Worm (Caenorhabditis elegans) whole organism, L3 larva: Measurements from ENCODE around the gene lgc-53.

Source experiments
- aly-2 ChIP-seq: fragments of 150-350 bp; optimal IDR thresholded peaks from 2 replicates; lab custom pipeline; 2014; ENCODE audit warnings: missing biosample characterization, missing genetic modification characterization
- ama-1 ChIP-seq: fragments of 150-350 bp; optimal IDR thresholded peaks from 2 replicates; lab custom pipeline; 2018
- egl-27 ChIP-seq: sonication (generic microtip); optimal IDR thresholded peaks from 4 replicates; lab custom pipeline; 2017; ENCODE audit warnings: missing biosample characterization, missing genetic modification reagents, missing genetic modification characterization
- fkh-10 ChIP-seq: sonication (generic microtip); optimal IDR thresholded peaks from 2 replicates; lab custom pipeline; 2017; ENCODE audit warnings: missing biosample characterization, missing genetic modification reagents, missing genetic modification characterization
- lin-15B ChIP-seq: fragments of 150-350 bp; optimal IDR thresholded peaks from 2 replicates; lab custom pipeline; 2014; ENCODE audit warnings: missing biosample characterization, missing genetic modification characterization
- nfya-1 ChIP-seq: sonication (generic microtip); optimal IDR thresholded peaks from 2 replicates; lab custom pipeline; 2017; ENCODE audit warnings: missing genetic modification characterization, mild to moderate bottlenecking, missing compliant biosample characterization, antibody characterized with exemption, moderate library complexity; ENCODE audit not compliant: insufficient read depth
- nhr-237 ChIP-seq: fragments of 150-350 bp; optimal IDR thresholded peaks from 2 replicates; lab custom pipeline; 2014; ENCODE audit warnings: missing biosample characterization, missing genetic modification characterization
- nhr-28 ChIP-seq: fragments of 150-350 bp; optimal IDR thresholded peaks from 2 replicates; lab custom pipeline; 2014; ENCODE audit warnings: missing biosample characterization, missing genetic modification characterization
- nhr-67 ChIP-seq: fragments of 150-350 bp; optimal IDR thresholded peaks from 2 replicates; lab custom pipeline; 2014; ENCODE audit warnings: missing biosample characterization, missing genetic modification characterization
- nhr-76 ChIP-seq: fragments of 150-350 bp; sonication (generic microtip); optimal IDR thresholded peaks from 5 replicates; lab custom pipeline; 2014; ENCODE audit warnings: missing biosample characterization, missing genetic modification characterization
- pha-4 ChIP-seq: fragments of 150-350 bp; optimal IDR thresholded peaks from 2 replicates; lab custom pipeline; 2014; ENCODE audit warnings: missing biosample characterization, missing genetic modification reagents, missing genetic modification characterization
- skn-1 ChIP-seq: fragments of 150-350 bp; optimal IDR thresholded peaks from 2 replicates; lab custom pipeline; 2014; ENCODE audit warnings: missing biosample characterization, missing genetic modification characterization
- unc-62 ChIP-seq: fragments of 150-350 bp; sonication (generic microtip); optimal IDR thresholded peaks from 4 replicates; lab custom pipeline; 2014; ENCODE audit warnings: missing biosample characterization, missing genetic modification reagents, missing genetic modification characterization
- ztf-11 ChIP-seq: fragments of 150-350 bp; optimal IDR thresholded peaks from 2 replicates; lab custom pipeline; 2014; ENCODE audit warnings: missing biosample characterization, missing genetic modification characterization

DNA sequence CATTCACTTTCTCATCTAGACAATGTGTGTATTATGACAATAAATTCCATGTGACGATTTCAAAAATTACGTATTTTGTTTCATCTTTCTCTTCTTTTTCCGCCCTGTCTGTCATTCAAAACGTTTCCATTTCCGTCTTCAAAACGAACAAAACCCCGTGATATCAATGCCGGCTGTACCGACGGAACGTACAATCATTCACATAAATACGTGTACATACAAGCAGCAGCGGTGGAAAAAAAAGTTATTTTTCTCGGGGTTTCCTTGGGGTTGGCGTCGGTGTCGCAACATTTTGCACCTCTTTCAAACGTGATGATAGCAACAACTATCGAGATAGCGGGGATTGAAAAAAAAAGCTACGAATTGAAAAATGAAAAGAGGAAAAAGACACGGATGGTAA lies 13.5 kb downstream of the lgc-53 start:
- TF ChIP-seq ztf-11 (tag; lab: Kevin White, UChicago) (no peak), pha-4 (tag; lab: Kevin White, UChicago) (peak; percentile 38), ama-1 (lab: Kevin White, UChicago) (no peak), aly-2 (tag; lab: Kevin White, UChicago) (no peak), nhr-67 (tag; lab: Kevin White, UChicago) (no peak), egl-27 (no peak), fkh-10 (GFP tag; lab: Kevin White, UChicago) (no peak), skn-1 (tag; lab: Kevin White, UChicago) (no peak), unc-62 (GFP tag; lab: Kevin White, UChicago) (no peak), lin-15B (tag; lab: Kevin White, UChicago) (no peak), nhr-28 (tag; lab: Kevin White, UChicago) (no peak), nhr-76 (tag; lab: Kevin White, UChicago) (no peak), nfya-1 (tag; lab: Kevin White, UChicago) (no peak), nhr-237 (tag; lab: Kevin White, UChicago) (no peak)
